Fruit fly (Drosophila melanogaster): Measurements from ENCODE around the gene Marcal1.

Marcal1 gene

DNA sequence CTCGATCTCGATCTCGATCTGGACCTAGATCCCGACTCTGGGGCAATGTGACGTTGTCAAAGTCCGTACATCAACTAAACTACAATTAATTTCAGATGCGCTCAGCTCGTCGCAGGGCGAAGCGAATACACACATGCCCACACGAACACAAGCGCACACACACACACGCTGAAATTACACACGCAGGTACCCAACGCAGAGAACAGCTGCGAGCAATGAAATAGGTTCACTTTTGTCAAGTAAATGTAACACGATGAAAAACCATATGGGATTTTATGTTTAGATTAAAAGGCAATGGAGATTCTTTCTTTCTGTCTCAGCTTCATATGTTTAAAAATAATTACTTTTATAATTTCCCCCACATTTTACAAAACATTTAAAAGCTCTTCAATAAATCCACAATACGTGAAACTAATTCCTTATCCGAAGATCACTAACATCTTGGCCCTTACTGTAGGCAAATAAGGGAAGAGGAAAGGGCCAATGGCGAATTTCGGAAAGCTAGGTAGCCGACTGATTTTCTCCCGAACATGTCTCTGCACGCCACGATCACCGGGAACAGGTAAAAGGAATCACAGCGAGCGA lies 45.1 kb downstream of the Marcal1 start (continued):
- TF ChIP-seq CG3847 (GFP tag; IDR thresholded peaks at IDR 0.05) = peak; percentile 81
- TF ChIP-seq CG10274 (GFP tag; optimal IDR thresholded peaks at IDR 0.05) = peak; percentile 38
- TF ChIP-seq CG1603 (tag; optimal IDR thresholded peaks at IDR 0.05) = peak; percentile 42
- TF ChIP-seq otp (GFP tag; IDR thresholded peaks at IDR 0.05) = peak; percentile 67; the same call in 2 of the 3 replicates
- TF ChIP-seq gt (GFP tag; IDR thresholded peaks at IDR 0.05) = no peak
- TF ChIP-seq ftz-f1 (GFP tag; optimal IDR thresholded peaks at IDR 0.05) = no peak
- TF ChIP-seq Antp (GFP tag; optimal IDR thresholded peaks at IDR 0.05) = peak; percentile 75
- peak; percentile 86 for TF ChIP-seq dmrt99B (tag; optimal IDR thresholded peaks at IDR 0.05)
- TF ChIP-seq CG17186 (GFP tag; optimal IDR thresholded peaks at IDR 0.05) = no peak
- peak; percentile 63 for TF ChIP-seq CG11723 (GFP tag; optimal IDR thresholded peaks at IDR 0.05)
- TF ChIP-seq CG13424 (tag; optimal IDR thresholded peaks at IDR 0.05) = peak; percentile 92
- peak; percentile 77 for TF ChIP-seq Atf6 (GFP tag; IDR thresholded peaks at IDR 0.05)
- peak; percentile 84 for TF ChIP-seq CG11504 (tag; optimal IDR thresholded peaks at IDR 0.05)
- TF ChIP-seq ken (GFP tag; IDR thresholded peaks at IDR 0.05) = peak; percentile 51; the same call in 2 of the 3 replicates
- TF ChIP-seq Lpt (GFP tag; optimal IDR thresholded peaks at IDR 0.05) = no peak
- no peak for TF ChIP-seq CG14860 (GFP tag; IDR thresholded peaks at IDR 0.05; ENCODE audit: partially characterized antibody)
- TF ChIP-seq slou (GFP tag; optimal IDR thresholded peaks at IDR 0.05) = peak; percentile 44
- peak; percentile 95 for TF ChIP-seq CG15696 (tag; optimal IDR thresholded peaks at IDR 0.05)
- no peak for TF ChIP-seq CG2129 (GFP tag; IDR thresholded peaks at IDR 0.05; ENCODE audit: partially characterized antibody)
- peak; percentile 89 for TF ChIP-seq twi (tag; optimal IDR thresholded peaks at IDR 0.05)
- peak; percentile 57; the same call in 1 of the 2 replicates for TF ChIP-seq ro (GFP tag; IDR thresholded peaks at IDR 0.05)
- peak; percentile 75 for TF ChIP-seq CG10366 (GFP tag; IDR thresholded peaks at IDR 0.05)
- TF ChIP-seq BtbVII (GFP tag; optimal IDR thresholded peaks at IDR 0.05) = peak; percentile 84
- peak; percentile 54 for TF ChIP-seq CG6654 (GFP tag; optimal IDR thresholded peaks at IDR 0.05)
- peak; percentile 70 for TF ChIP-seq NFAT (GFP tag; IDR thresholded peaks at IDR 0.05)
- TF ChIP-seq chif (GFP tag; optimal IDR thresholded peaks at IDR 0.05) = peak; percentile 74 to 85
- 0 out of 3 replicates have a peak, but pooled peaks have one; percentile 45 for TF ChIP-seq H15 (GFP tag; IDR thresholded peaks at IDR 0.05)
- peak; percentile 54 for TF ChIP-seq ewg (GFP tag; optimal IDR thresholded peaks at IDR 0.05)
- peak; percentile 61 for TF ChIP-seq CG1647 (GFP tag; optimal IDR thresholded peaks at IDR 0.05)
- peak; percentile 56 for TF ChIP-seq CG14050 (GFP tag; IDR thresholded peaks at IDR 0.05)
- no peak for TF ChIP-seq zf30C (GFP tag; optimal IDR thresholded peaks at IDR 0.05)
- TF ChIP-seq CG2199 (GFP tag; IDR thresholded peaks at IDR 0.05) = peak; percentile 7; the same call in 1 of the 3 replicates
- peak; percentile 89 for TF ChIP-seq Dek (tag; optimal IDR thresholded peaks at IDR 0.05)
- TF ChIP-seq pfk (GFP tag; optimal IDR thresholded peaks at IDR 0.05) = peak; percentile 32
- peak; percentile 90 for TF ChIP-seq row (GFP tag; IDR thresholded peaks at IDR 0.05)
- peak; percentile 85 for TF ChIP-seq CG12659 (GFP tag; optimal IDR thresholded peaks at IDR 0.05)
- TF ChIP-seq CG7839 (tag; optimal IDR thresholded peaks at IDR 0.05) = peak; percentile 88
- TF ChIP-seq CG17359 (tag; optimal IDR thresholded peaks at IDR 0.05) = peak; percentile 76
- TF ChIP-seq bbx (GFP tag; IDR thresholded peaks at IDR 0.05; ENCODE audit: partially characterized antibody) = no peak; the same call in 1 of the 2 replicates
- peak; percentile 69 for TF ChIP-seq HmgD (GFP tag; optimal IDR thresholded peaks at IDR 0.05)
- peak; percentile 84 for TF ChIP-seq CG17361 (GFP tag; IDR thresholded peaks at IDR 0.05)
- peak; percentile 42 for TF ChIP-seq oc (tag; optimal IDR thresholded peaks at IDR 0.05)
- peak; percentile 84 for TF ChIP-seq HLH3B (GFP tag; IDR thresholded peaks at IDR 0.05)
- TF ChIP-seq CG18476 (GFP tag; optimal IDR thresholded peaks at IDR 0.05) = peak; percentile 78
- peak; percentile 67 for TF ChIP-seq CG4328 (GFP tag; optimal IDR thresholded peaks at IDR 0.05)
- TF ChIP-seq CG13287 (GFP tag; IDR thresholded peaks at IDR 0.05; ENCODE audit: partially characterized antibody) = no peak
- TF ChIP-seq CG17385 (GFP tag; optimal IDR thresholded peaks at IDR 0.05) = peak; percentile 78
- TF ChIP-seq D19A (tag; optimal IDR thresholded peaks at IDR 0.05) = peak; percentile 74
- TF ChIP-seq cg (GFP tag; optimal IDR thresholded peaks at IDR 0.05) = peak; percentile 93

All from whole organism, embryonic.